Fruit fly (Drosophila melanogaster) whole organism, embryonic: ENCODE measurements around the gene Edg91.

Experiments
- Ada2b ChIP-seq: fragments of 200-800 bp; sonication (Bioruptor generic); IDR thresholded peaks from 2 replicates; pipeline ENCODE4 v1.3.6; 2022; ENCODE audit warnings: missing biosample characterization, missing genetic modification characterization
- Antp ChIP-seq: fragments of 200-800 bp; sonication (Bioruptor generic); optimal IDR thresholded peaks from 3 replicates; lab custom pipeline; 2016; ENCODE audit warnings: missing biosample characterization, missing genetic modification characterization
- Awh ChIP-seq: fragments of 200-800 bp; sonication (Bioruptor generic); IDR thresholded peaks from 2 replicates; pipeline ENCODE4, ENCODE4 v1.3.6; 2022; ENCODE audit warnings: missing biosample characterization, missing genetic modification characterization
- BEAF-32 ChIP-seq: fragments of 200-800 bp; sonication (Bioruptor generic); optimal IDR thresholded peaks from 3 replicates; lab custom pipeline; 2017; ENCODE audit warnings: missing biosample characterization, missing genetic modification characterization, mild to moderate bottlenecking, moderate library complexity, missing genetic modification reagents
- CG10366 ChIP-seq: fragments of 200-800 bp; sonication (Bioruptor generic); IDR thresholded peaks from 2 replicates; pipeline ENCODE4 v1.3.6; 2022; ENCODE audit warnings: missing biosample characterization, missing genetic modification characterization
- CG12299 ChIP-seq: fragments of 200-800 bp; sonication (Bioruptor generic); optimal IDR thresholded peaks from 2 replicates; lab custom pipeline; 2018; ENCODE audit warnings: missing biosample characterization, mild to moderate bottlenecking, missing genetic modification characterization
- CG1233 ChIP-seq: fragments of 200-800 bp; sonication (Bioruptor generic); optimal IDR thresholded peaks from 4 replicates; lab custom pipeline; 2018; ENCODE audit warnings: missing biosample characterization, mild to moderate bottlenecking, missing genetic modification characterization
- CG14860 ChIP-seq: fragments of 200-800 bp; sonication (Bioruptor generic); IDR thresholded peaks from 3 replicates; pipeline ENCODE4 v1.3.6; 2022; ENCODE audit warnings: missing biosample characterization, missing genetic modification characterization; ENCODE audit not compliant: partially characterized antibody
- CG14965 ChIP-seq: fragments of 200-800 bp; sonication (Bioruptor generic); optimal IDR thresholded peaks from 2 replicates; lab custom pipeline; 2016; ENCODE audit warnings: missing biosample characterization, missing genetic modification characterization, borderline replicate concordance
- CG1603 ChIP-seq: fragments of 200-800 bp; sonication (Bioruptor generic); optimal IDR thresholded peaks from 2 replicates; lab custom pipeline; 2019; ENCODE audit warnings: missing biosample characterization, mild to moderate bottlenecking, missing genetic modification characterization, moderate library complexity
- CG17186 ChIP-seq: fragments of 200-800 bp; sonication (Bioruptor generic); optimal IDR thresholded peaks from 3 replicates; lab custom pipeline; 2017; ENCODE audit warnings: missing biosample characterization, missing genetic modification reagents, missing genetic modification characterization
- CG17612 ChIP-seq: fragments of 200-800 bp; sonication (Bioruptor generic); IDR thresholded peaks from 2 replicates; pipeline ENCODE4 v1.3.6; 2022; ENCODE audit warnings: missing biosample characterization, missing genetic modification characterization
- CG18262 ChIP-seq: fragments of 200-800 bp; optimal IDR thresholded peaks from 3 replicates; lab custom pipeline; 2019; ENCODE audit warnings: missing biosample characterization, mild to moderate bottlenecking, missing genetic modification characterization, moderate library complexity
- CG32772 ChIP-seq: fragments of 200-800 bp; sonication (Bioruptor generic); IDR thresholded peaks from 2 replicates; pipeline ENCODE4 v1.3.6; 2022; ENCODE audit warnings: missing biosample characterization, missing genetic modification characterization
- CG34422 ChIP-seq: fragments of 200-800 bp; sonication (Bioruptor generic); IDR thresholded peaks from 3 replicates; pipeline ENCODE4 v1.3.6; 2022; ENCODE audit warnings: missing biosample characterization, missing genetic modification characterization
- CG6654 ChIP-seq: fragments of 200-800 bp; sonication (Bioruptor generic); optimal IDR thresholded peaks from 2 replicates; lab custom pipeline; 2017; ENCODE audit warnings: missing biosample characterization, mild to moderate bottlenecking, missing genetic modification characterization
- CG7372 ChIP-seq: fragments of 200-800 bp; sonication (Bioruptor generic); IDR thresholded peaks from 2 replicates; pipeline ENCODE4 v1.3.6; 2022; ENCODE audit warnings: missing biosample characterization, missing genetic modification characterization
- CG8089 ChIP-seq: fragments of 200-800 bp; sonication (Bioruptor generic); optimal IDR thresholded peaks from 3 replicates; lab custom pipeline; 2016; ENCODE audit warnings: missing biosample characterization, missing genetic modification characterization
- CG8290 ChIP-seq, 3 experiments: fragments of 200-800 bp; sonication (Bioruptor generic); optimal IDR thresholded peaks; 2 replicates each; lab custom pipeline; 2016 to 2019; ENCODE audit warnings: missing biosample characterization in 3 of 3, missing genetic modification characterization in 3 of 3, mild to moderate bottlenecking in 2 of 3, moderate library complexity in 1 of 3
- CG9609 ChIP-seq: fragments of 200-800 bp; sonication (Bioruptor generic); optimal IDR thresholded peaks from 3 replicates; lab custom pipeline; 2016; ENCODE audit warnings: missing biosample characterization, missing genetic modification characterization
- Deaf1 ChIP-seq: fragments of 200-800 bp; optimal IDR thresholded peaks from 3 replicates; lab custom pipeline; 2019; ENCODE audit warnings: missing biosample characterization, mild to moderate bottlenecking, missing genetic modification characterization, moderate library complexity
- Dp ChIP-seq: fragments of 200-800 bp; sonication (Bioruptor generic); optimal IDR thresholded peaks from 2 replicates; lab custom pipeline; 2018; ENCODE audit warnings: missing biosample characterization, mild to moderate bottlenecking, missing genetic modification characterization, moderate library complexity
- Hr3 ChIP-seq: fragments of 200-800 bp; sonication (Bioruptor generic); optimal IDR thresholded peaks from 3 replicates; lab custom pipeline; 2016; ENCODE audit warnings: missing biosample characterization, missing genetic modification characterization
- Hr51 ChIP-seq, 2 experiments: fragments of 200-800 bp; sonication (Bioruptor generic); optimal IDR thresholded peaks; 2 replicates in 1 of 2; 3 replicates in 1 of 2; lab custom pipeline; 2016 to 2018; ENCODE audit warnings: missing biosample characterization in 2 of 2, missing genetic modification characterization in 2 of 2, mild to moderate bottlenecking in 1 of 2, moderate library complexity in 1 of 2
- Jarid2 ChIP-seq: fragments of 200-800 bp; sonication (Bioruptor generic); optimal IDR thresholded peaks from 3 replicates; lab custom pipeline; 2017; ENCODE audit warnings: mild to moderate bottlenecking, missing biosample characterization, missing genetic modification reagents, missing genetic modification characterization
- Lpt ChIP-seq: fragments of >200 bp; optimal IDR thresholded peaks from 2 replicates; lab custom pipeline; 2018; ENCODE audit warnings: missing biosample characterization, missing genetic modification characterization
- Mad ChIP-seq: fragments of 200-800 bp; sonication (Bioruptor generic); optimal IDR thresholded peaks from 2 replicates; lab custom pipeline; 2016; ENCODE audit warnings: missing biosample characterization, missing genetic modification characterization
- Optix ChIP-seq: fragments of 200-800 bp; sonication (Bioruptor generic); IDR thresholded peaks from 3 replicates; pipeline ENCODE4 v1.3.6; 2022; ENCODE audit warnings: missing biosample characterization, missing genetic modification characterization
- Pdp1 ChIP-seq, 2 experiments: fragments of 200-800 bp; sonication (Bioruptor generic); optimal IDR thresholded peaks; 3 replicates each; lab custom pipeline; 2016; ENCODE audit warnings: missing biosample characterization in 2 of 2, missing genetic modification characterization in 2 of 2, mild to moderate bottlenecking in 1 of 2, moderate library complexity in 1 of 2
- Sin3A ChIP-seq: fragments of >200 bp; optimal IDR thresholded peaks from 2 replicates; lab custom pipeline; 2018
- Sox102F ChIP-seq: fragments of 200-800 bp; sonication (Bioruptor generic); optimal IDR thresholded peaks from 2 replicates; lab custom pipeline; 2018; ENCODE audit warnings: missing biosample characterization, mild to moderate bottlenecking, missing genetic modification characterization, moderate library complexity
- Ssrp ChIP-seq: fragments of 200-800 bp; sonication (Bioruptor generic); optimal IDR thresholded peaks from 2 replicates; lab custom pipeline; 2018; ENCODE audit warnings: missing biosample characterization, mild to moderate bottlenecking, missing genetic modification characterization, moderate library complexity
- Usf ChIP-seq: fragments of 200-800 bp; sonication (Bioruptor generic); optimal IDR thresholded peaks from 2 replicates; lab custom pipeline; 2017; ENCODE audit warnings: missing genotype, missing biosample characterization, missing genetic modification characterization
- YL-1 ChIP-seq: fragments of 200-800 bp; sonication (Bioruptor generic); optimal IDR thresholded peaks from 3 replicates; lab custom pipeline; 2017; ENCODE audit warnings: missing biosample characterization, mild to moderate bottlenecking, missing genetic modification characterization
- ash1 ChIP-seq: fragments of 200-800 bp; sonication (Bioruptor generic); optimal IDR thresholded peaks from 2 replicates; lab custom pipeline; 2018; ENCODE audit warnings: missing biosample characterization, mild to moderate bottlenecking, missing genetic modification characterization
- dm ChIP-seq: fragments of 200-800 bp; sonication (Bioruptor generic); optimal IDR thresholded peaks from 3 replicates; lab custom pipeline; 2016; ENCODE audit warnings: missing biosample characterization, missing genetic modification characterization
- gt ChIP-seq: fragments of 200-800 bp; sonication (Bioruptor generic); IDR thresholded peaks from 2 replicates; pipeline ENCODE4 v1.3.6; 2022; ENCODE audit warnings: missing biosample characterization, missing genetic modification characterization
- maf-S ChIP-seq: fragments of 200-800 bp; sonication (Bioruptor generic); optimal IDR thresholded peaks from 2 replicates; lab custom pipeline; 2016; ENCODE audit warnings: missing biosample characterization, missing genetic modification characterization
- nerfin-2 ChIP-seq: fragments of 200-800 bp; sonication (Bioruptor generic); IDR thresholded peaks from 2 replicates; pipeline ENCODE4 v1.3.6; 2022; ENCODE audit warnings: missing biosample characterization, missing genetic modification characterization; ENCODE audit not compliant: partially characterized antibody
- repo ChIP-seq: fragments of 200-800 bp; sonication (Bioruptor generic); optimal IDR thresholded peaks from 2 replicates; lab custom pipeline; 2016; ENCODE audit warnings: missing biosample characterization, missing genetic modification characterization
- seq ChIP-seq: fragments of 200-800 bp; sonication (Bioruptor generic); IDR thresholded peaks from 2 replicates; pipeline ENCODE4 v1.3.6; 2022; ENCODE audit warnings: missing biosample characterization, missing genetic modification characterization
- stwl ChIP-seq: fragments of 200-800 bp; sonication (Bioruptor generic); optimal IDR thresholded peaks from 3 replicates; lab custom pipeline; 2018; ENCODE audit warnings: missing biosample characterization, mild to moderate bottlenecking, missing genetic modification characterization, moderate library complexity
- tap ChIP-seq: fragments of 200-800 bp; optimal IDR thresholded peaks from 3 replicates; lab custom pipeline; 2019; ENCODE audit warnings: missing biosample characterization, mild to moderate bottlenecking, missing genetic modification characterization, moderate library complexity
- tgo ChIP-seq: fragments of 200-800 bp; sonication (Bioruptor generic); IDR thresholded peaks from 3 replicates; pipeline ENCODE4 v1.3.6; 2022; ENCODE audit warnings: missing biosample characterization, missing genetic modification characterization
- tin ChIP-seq: fragments of 200-800 bp; sonication (Bioruptor generic); optimal IDR thresholded peaks from 3 replicates; lab custom pipeline; 2016; ENCODE audit warnings: missing biosample characterization, missing genetic modification characterization
- trem ChIP-seq: fragments of 200-800 bp; optimal IDR thresholded peaks from 3 replicates; lab custom pipeline; 2019; ENCODE audit warnings: missing biosample characterization, mild to moderate bottlenecking, missing genetic modification characterization, moderate library complexity
- unpg ChIP-seq: fragments of 200-800 bp; sonication (Bioruptor generic); optimal IDR thresholded peaks from 3 replicates; lab custom pipeline; 2018; ENCODE audit warnings: missing biosample characterization, mild to moderate bottlenecking, missing genetic modification characterization, moderate library complexity
- usp ChIP-seq: fragments of >200 bp; optimal IDR thresholded peaks from 2 replicates; lab custom pipeline; 2017; ENCODE audit warnings: missing biosample characterization, missing genetic modification characterization
- z ChIP-seq: fragments of 200-800 bp; sonication (Bioruptor generic); IDR thresholded peaks from 3 replicates; pipeline ENCODE4 v1.3.6; 2022; ENCODE audit warnings: missing biosample characterization, missing genetic modification characterization

Edg91 gene

dm6 chr3R:17604198-17604879 is 7.0 kb downstream of the Edg91 start (continued):
- TF ChIP-seq tap (tag; lab: Kevin White, UChicago) (peak; percentile 76), Dp (GFP tag; lab: Kevin White, UChicago) (no peak), Hr3 (GFP tag; lab: Kevin White, UChicago) (peak; percentile 76), unpg (GFP tag; lab: Kevin White, UChicago) (peak; percentile 71), Deaf1 (tag; lab: Kevin White, UChicago) (peak; percentile 38), trem (tag; lab: Kevin White, UChicago) (peak; percentile 82), repo (no peak), CG18262 (tag; lab: Kevin White, UChicago) (peak; percentile 94), usp (GFP tag; lab: Kevin White, UChicago) (no peak), Jarid2 (GFP tag; lab: Kevin White, UChicago) (peak; percentile 28), CG17186 (GFP tag; lab: Kevin White, UChicago) (no peak), CG14860 (GFP tag; lab: Robert Waterston, UW) (0 out of 3 replicates have a peak, but pooled peaks have one; percentile 30), tin (GFP tag; lab: Kevin White, UChicago) (peak; percentile 72), CG8089 (GFP tag; lab: Kevin White, UChicago) (peak; percentile 6), CG32772 (GFP tag; lab: Robert Waterston, UW) (peak; percentile 69), CG7372 (GFP tag; lab: Robert Waterston, UW) (peak; percentile 19), Awh (GFP tag; lab: Robert Waterston, UW) (no peak), CG10366 (GFP tag; lab: Robert Waterston, UW) (0 out of 2 replicates have a peak, but pooled peaks have one; percentile 27), ash1 (GFP tag; lab: Kevin White, UChicago) (no peak), Pdp1 (GFP tag; optimal IDR thresholded peaks at IDR 0.05; lab: Kevin White, UChicago) (peak; percentile 50 to 93), CG8290 (GFP tag; optimal IDR thresholded peaks at IDR 0.05; lab: Kevin White, UChicago) (peak; percentile 70), CG8290 (tag; optimal IDR thresholded peaks at IDR 0.05; lab: Kevin White, UChicago) (peak in 1 of 2 experiments; percentile 53), Optix (GFP tag; lab: Robert Waterston, UW) (no peak; the same call in 2 of the 3 replicates), CG1233 (GFP tag; lab: Kevin White, UChicago) (peak; percentile 88), YL-1 (GFP tag; lab: Kevin White, UChicago) (peak; percentile 69), CG9609 (GFP tag; lab: Kevin White, UChicago) (no peak), gt (GFP tag; lab: Robert Waterston, UW) (peak; percentile 68; the same call in 1 of the 2 replicates), Ada2b (GFP tag; lab: Robert Waterston, UW) (peak; percentile 66), Antp (GFP tag; lab: Kevin White, UChicago) (no peak), Ssrp (tag; lab: Kevin White, UChicago) (peak; percentile 88), Mad (GFP tag; lab: Kevin White, UChicago) (peak; percentile 34), Usf (GFP tag; lab: Kevin White, UChicago) (peak; percentile 78), z (no peak), CG14965 (GFP tag; lab: Kevin White, UChicago) (no peak), nerfin-2 (GFP tag; lab: Robert Waterston, UW) (no peak), CG6654 (GFP tag; lab: Kevin White, UChicago) (peak; percentile 55), CG1603 (tag; lab: Kevin White, UChicago) (peak; percentile 49), CG12299 (tag; lab: Kevin White, UChicago) (peak; percentile 85), Sin3A (lab: Kevin White, UChicago) (no peak), tgo (peak; percentile 62; the same call in 2 of the 3 replicates), stwl (peak; percentile 11), seq (GFP tag; lab: Robert Waterston, UW) (peak; percentile 46; the same call in 1 of the 2 replicates), CG17612 (GFP tag; lab: Robert Waterston, UW) (peak; percentile 47), BEAF-32 (GFP tag; lab: Kevin White, UChicago) (no peak), Hr51 (GFP tag; optimal IDR thresholded peaks at IDR 0.05; lab: Kevin White, UChicago) (peak; percentile 17 to 84), dm (GFP tag; lab: Kevin White, UChicago) (no peak), Sox102F (GFP tag; lab: Kevin White, UChicago) (peak; percentile 76), CG34422 (no peak), Lpt (GFP tag; lab: Kevin White, UChicago) (no peak), maf-S (peak; percentile 25)
